Worm (Caenorhabditis elegans) whole organism, young adult: ENCODE data around the gene daao-1.

Experiments
- B0035.1 ChIP-seq: sonication (generic microtip); optimal IDR thresholded peaks from 2 replicates; lab custom pipeline; 2016; ENCODE audit warnings: missing genetic modification characterization, mild to moderate bottlenecking, missing compliant biosample characterization, missing genotype, missing genetic modification reagents
- B0336.3 ChIP-seq: fragments of 200-800 bp; sonication (Bioruptor generic); IDR thresholded peaks from 2 replicates; pipeline ENCODE4 v1.3.6; 2022; ENCODE audit warnings: missing genetic modification characterization, missing compliant biosample characterization
- F22D6.2 ChIP-seq: sonication (generic microtip); optimal IDR thresholded peaks from 2 replicates; lab custom pipeline; 2016; ENCODE audit warnings: mild to moderate bottlenecking, missing genetic modification characterization, missing compliant biosample characterization
- F39B2.1 ChIP-seq: fragments of 200-800 bp; sonication (Bioruptor generic); IDR thresholded peaks from 2 replicates; pipeline ENCODE4 v1.3.6; 2022; ENCODE audit warnings: missing genetic modification reagents, missing genetic modification characterization, missing compliant biosample characterization
- F57A8.1 ChIP-seq: fragments of 200-800 bp; sonication (Bioruptor generic); optimal IDR thresholded peaks from 2 replicates; lab custom pipeline; 2018; ENCODE audit warnings: mild to moderate bottlenecking, missing genetic modification characterization, moderate library complexity, missing compliant biosample characterization
- T26A5.8 ChIP-seq: sonication (generic microtip); optimal IDR thresholded peaks from 2 replicates; lab custom pipeline; 2016; ENCODE audit warnings: missing genetic modification characterization, missing compliant biosample characterization
- Y53F4B.3 ChIP-seq: fragments of 200-800 bp; sonication (Bioruptor generic); IDR thresholded peaks from 2 replicates; pipeline ENCODE4 v1.3.6; 2022; ENCODE audit warnings: missing genetic modification reagents, missing genetic modification characterization, missing compliant biosample characterization
- Y95B8A.8 ChIP-seq: fragments of 200-800 bp; sonication (Bioruptor generic); IDR thresholded peaks from 2 replicates; pipeline ENCODE4 v1.3.6; 2022; ENCODE audit warnings: missing genetic modification reagents, missing genetic modification characterization, missing compliant biosample characterization
- ZK185.1 ChIP-seq: sonication (generic microtip); optimal IDR thresholded peaks from 2 replicates; lab custom pipeline; 2016; ENCODE audit warnings: mild to moderate bottlenecking, missing genetic modification characterization, missing compliant biosample characterization; ENCODE audit not compliant: poor library complexity, severe bottlenecking
- attf-3 ChIP-seq: fragments of 200-800 bp; sonication (Bioruptor generic); conservative IDR thresholded peaks from 2 replicates; pipeline ENCODE4 v1.3.6; 2022; ENCODE audit warnings: missing genetic modification reagents, missing genetic modification characterization, missing compliant biosample characterization
- ccch-3 ChIP-seq: fragments of 200-800 bp; sonication (Bioruptor generic); optimal IDR thresholded peaks from 2 replicates; lab custom pipeline; 2018; ENCODE audit warnings: mild to moderate bottlenecking, missing genetic modification characterization, missing compliant biosample characterization
- ceh-100 ChIP-seq: fragments of 200-800 bp; sonication (Bioruptor generic); IDR thresholded peaks from 2 replicates; pipeline ENCODE4 v1.3.6; 2022; ENCODE audit warnings: missing genetic modification reagents, missing genetic modification characterization, missing compliant biosample characterization
- ceh-27 ChIP-seq: fragments of 200-800 bp; sonication (Bioruptor generic); optimal IDR thresholded peaks from 2 replicates; lab custom pipeline; 2018; ENCODE audit warnings: mild to moderate bottlenecking, missing genetic modification characterization, moderate library complexity, missing compliant biosample characterization
- ceh-91 ChIP-seq: fragments of 200-800 bp; sonication (Bioruptor generic); IDR thresholded peaks from 2 replicates; pipeline ENCODE4 v1.3.6; 2022; ENCODE audit warnings: missing genetic modification reagents, missing genetic modification characterization, missing compliant biosample characterization
- egl-18 ChIP-seq: fragments of 200-800 bp; sonication (Bioruptor generic); IDR thresholded peaks from 2 replicates; pipeline ENCODE4 v1.3.6; 2022; ENCODE audit warnings: missing genetic modification reagents, missing genetic modification characterization, missing compliant biosample characterization
- egrh-3 ChIP-seq: fragments of 200-800 bp; sonication (Bioruptor generic); IDR thresholded peaks from 2 replicates; pipeline ENCODE4 v1.3.6; 2022; ENCODE audit warnings: missing genetic modification reagents, missing genetic modification characterization, missing compliant biosample characterization
- ekl-4 ChIP-seq: fragments of 200-800 bp; sonication (Bioruptor generic); IDR thresholded peaks from 2 replicates; pipeline ENCODE4 v1.3.6; 2022; ENCODE audit warnings: missing genetic modification reagents, missing genetic modification characterization, missing compliant biosample characterization
- him-1 ChIP-seq: sonication (generic microtip); optimal IDR thresholded peaks from 2 replicates; lab custom pipeline; 2016; ENCODE audit warnings: missing genotype, missing genetic modification reagents, missing genetic modification characterization, missing compliant biosample characterization
- hmg-20 ChIP-seq: fragments of 200-800 bp; sonication (Bioruptor generic); IDR thresholded peaks from 2 replicates; pipeline ENCODE4 v1.3.6; 2022; ENCODE audit warnings: missing genetic modification reagents, missing genetic modification characterization, missing compliant biosample characterization
- hsf-1 ChIP-seq: fragments of 200-800 bp; sonication (Bioruptor generic); IDR thresholded peaks from 2 replicates; pipeline ENCODE4 v1.3.6; 2022; ENCODE audit warnings: missing genetic modification reagents, missing genetic modification characterization, missing compliant biosample characterization
- lag-1 ChIP-seq: fragments of 200-800 bp; sonication (Bioruptor generic); IDR thresholded peaks from 2 replicates; pipeline ENCODE4 v1.3.6; 2022; ENCODE audit warnings: missing genetic modification reagents, missing genetic modification characterization, missing compliant biosample characterization
- let-526 ChIP-seq: fragments of 200-800 bp; sonication (Bioruptor generic); IDR thresholded peaks from 2 replicates; pipeline ENCODE4 v1.3.6; 2022; ENCODE audit warnings: missing genetic modification reagents, missing genetic modification characterization, missing compliant biosample characterization
- lin-40 ChIP-seq: sonication (generic microtip); optimal IDR thresholded peaks from 2 replicates; lab custom pipeline; 2016; ENCODE audit warnings: missing genetic modification characterization, mild to moderate bottlenecking, missing compliant biosample characterization, missing genotype, missing genetic modification reagents
- lsl-1 ChIP-seq: fragments of 200-800 bp; sonication (Bioruptor generic); optimal IDR thresholded peaks from 2 replicates; lab custom pipeline; 2018; ENCODE audit warnings: mild to moderate bottlenecking, missing genetic modification characterization, moderate library complexity, missing compliant biosample characterization
- madf-10 ChIP-seq: sonication (generic microtip); optimal IDR thresholded peaks from 2 replicates; lab custom pipeline; 2016; ENCODE audit warnings: mild to moderate bottlenecking, missing genetic modification characterization, missing compliant biosample characterization
- madf-3 ChIP-seq: fragments of 200-800 bp; sonication (Bioruptor generic); IDR thresholded peaks from 2 replicates; pipeline ENCODE4 v1.3.6; 2022; ENCODE audit warnings: missing genetic modification reagents, missing genetic modification characterization, missing compliant biosample characterization
- mes-4 ChIP-seq: sonication (generic microtip); optimal IDR thresholded peaks from 2 replicates; lab custom pipeline; 2016; ENCODE audit warnings: missing genotype, missing genetic modification characterization, missing compliant biosample characterization
- nfya-1 ChIP-seq: sonication (generic microtip); optimal IDR thresholded peaks from 2 replicates; lab custom pipeline; 2017; ENCODE audit warnings: antibody characterized with exemption, missing compliant biosample characterization, missing genetic modification characterization, borderline replicate concordance; ENCODE audit not compliant: insufficient read depth
- nfya-2 ChIP-seq: fragments of 200-800 bp; sonication (Bioruptor generic); IDR thresholded peaks from 2 replicates; pipeline ENCODE4 v1.3.6; 2022; ENCODE audit warnings: missing genetic modification reagents, missing genetic modification characterization, missing compliant biosample characterization
- nhr-27 ChIP-seq: fragments of 200-800 bp; sonication (Bioruptor generic); optimal IDR thresholded peaks from 2 replicates; lab custom pipeline; 2018; ENCODE audit warnings: mild to moderate bottlenecking, missing genetic modification characterization, moderate library complexity, missing compliant biosample characterization
- nhr-90 ChIP-seq: sonication (generic microtip); optimal IDR thresholded peaks from 2 replicates; lab custom pipeline; 2016; ENCODE audit warnings: missing genotype, mild to moderate bottlenecking, missing genetic modification characterization, missing compliant biosample characterization
- rpc-1 ChIP-seq, 2 experiments: fragments of 150-350 bp in 1 of 2; sonication (generic microtip) in 1 of 2; optimal IDR thresholded peaks; 2 replicates each; lab custom pipeline; 2014 to 2018; ENCODE audit warnings: missing biosample characterization in 1 of 2, missing genetic modification characterization in 1 of 2, missing genetic modification reagents in 1 of 2, missing genotype in 1 of 2
- sdz-38 ChIP-seq: sonication (generic microtip); optimal IDR thresholded peaks from 2 replicates; lab custom pipeline; 2016; ENCODE audit warnings: missing genotype, missing genetic modification characterization, missing compliant biosample characterization
- sea-2 ChIP-seq: fragments of 200-800 bp; sonication (Bioruptor generic); IDR thresholded peaks from 2 replicates; pipeline ENCODE4 v1.3.6; 2022; ENCODE audit warnings: missing genetic modification characterization, missing compliant biosample characterization
- tlf-1 ChIP-seq: fragments of 200-800 bp; sonication (Bioruptor generic); optimal IDR thresholded peaks from 2 replicates; lab custom pipeline; 2018; ENCODE audit warnings: mild to moderate bottlenecking, missing genetic modification characterization, missing compliant biosample characterization
- ztf-25 ChIP-seq: fragments of 200-800 bp; sonication (Bioruptor generic); IDR thresholded peaks from 2 replicates; pipeline ENCODE4 v1.3.6; 2022; ENCODE audit warnings: missing genetic modification reagents, missing genetic modification characterization, missing compliant biosample characterization
- ztf-26 ChIP-seq: sonication (generic microtip); optimal IDR thresholded peaks from 2 replicates; lab custom pipeline; 2017; ENCODE audit warnings: missing genetic modification characterization, missing compliant biosample characterization

Gene daao-1

ce11 chrIV:2599634-2600033 lies 14.4 kb upstream of the daao-1 start (continued):
- TF ChIP-seq B0035.1 (tag; lab: Kevin White, UChicago) (no peak), madf-10 (tag; lab: Kevin White, UChicago) (peak; percentile 19), egl-18 (GFP tag; lab: Robert Waterston, UW) (no peak), ekl-4 (0 out of 2 replicates have a peak, but pooled peaks have one; percentile 45), nfya-2 (GFP tag; lab: Robert Waterston, UW) (no peak), nfya-1 (tag; lab: Kevin White, UChicago) (no peak), T26A5.8 (tag; lab: Kevin White, UChicago) (no peak), ZK185.1 (tag; lab: Kevin White, UChicago) (no peak), sdz-38 (tag; lab: Kevin White, UChicago) (no peak), rpc-1 (optimal IDR thresholded peaks at IDR 0.05; lab: Kevin White, UChicago) (no peak), rpc-1 (tag; optimal IDR thresholded peaks at IDR 0.05; lab: Kevin White, UChicago) (no peak), sea-2 (no peak), hsf-1 (no peak), F57A8.1 (GFP tag; lab: Kevin White, UChicago) (no peak), nhr-27 (tag; lab: Kevin White, UChicago) (no peak), Y95B8A.8 (GFP tag; lab: Robert Waterston, UW) (no peak), nhr-90 (tag; lab: Kevin White, UChicago) (no peak), attf-3 (GFP tag; lab: Robert Waterston, UW) (0 out of 2 replicates have a peak, but pooled peaks have one; percentile 12), ceh-91 (no peak), let-526 (GFP tag; lab: Robert Waterston, UW) (no peak), F22D6.2 (tag; lab: Kevin White, UChicago) (no peak), tlf-1 (peak; percentile 47), lsl-1 (GFP tag; lab: Kevin White, UChicago) (no peak), ztf-25 (GFP tag; lab: Robert Waterston, UW) (no peak), madf-3 (no peak), Y53F4B.3 (GFP tag; lab: Robert Waterston, UW) (no peak), lin-40 (tag; lab: Kevin White, UChicago) (peak; percentile 73), F39B2.1 (no peak), lag-1 (no peak), mes-4 (tag; lab: Kevin White, UChicago) (no peak), him-1 (tag; lab: Kevin White, UChicago) (no peak), ztf-26 (tag; lab: Kevin White, UChicago) (peak; percentile 19), ccch-3 (GFP tag; lab: Kevin White, UChicago) (no peak), B0336.3 (GFP tag; lab: Robert Waterston, UW) (0 out of 2 replicates have a peak, but pooled peaks have one; percentile 52), ceh-100 (GFP tag; lab: Robert Waterston, UW) (no peak), hmg-20 (GFP tag; lab: Robert Waterston, UW) (no peak), egrh-3 (GFP tag; lab: Robert Waterston, UW) (no peak), ceh-27 (GFP tag; lab: Kevin White, UChicago) (peak; percentile 68)

DNA sequence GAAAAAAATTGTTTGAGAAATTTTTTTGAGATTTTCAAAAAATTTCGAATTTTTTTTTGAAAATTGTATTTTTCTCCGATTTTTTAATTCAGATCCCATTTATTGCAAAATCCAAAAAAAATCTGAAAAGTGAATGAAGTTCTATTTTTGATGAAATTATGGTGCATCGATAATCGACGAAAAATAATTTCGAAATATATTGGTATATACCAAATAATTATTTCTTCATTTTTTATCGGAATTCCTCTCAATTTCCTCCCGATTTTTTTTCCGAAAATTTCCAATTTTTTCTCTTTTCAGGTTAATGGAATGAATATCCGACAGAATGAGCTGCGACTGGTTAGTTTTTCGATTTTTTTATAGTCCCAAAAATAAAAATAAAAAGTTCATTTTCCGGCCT lies 13.2 kb upstream of the daao-1 start, which contains the start of gene epg-9:
TSS of gene epg-9 (plus strand) at position 301 of the 400 bp plus-strand sequence.
- TF ChIP-seq madf-10 (tag; lab: Kevin White, UChicago) = no peak
- no peak for TF ChIP-seq nhr-27 (tag; lab: Kevin White, UChicago)
- TF ChIP-seq ekl-4 = no peak
- no peak for TF ChIP-seq sdz-38 (tag; lab: Kevin White, UChicago)
